Fruit fly (Drosophila melanogaster): ENCODE measurements around the gene eIF2D.
A peak's percentile ranks its signal among the peaks of the same experiment; 100 is the strongest.

Gene eIF2D

DNA sequence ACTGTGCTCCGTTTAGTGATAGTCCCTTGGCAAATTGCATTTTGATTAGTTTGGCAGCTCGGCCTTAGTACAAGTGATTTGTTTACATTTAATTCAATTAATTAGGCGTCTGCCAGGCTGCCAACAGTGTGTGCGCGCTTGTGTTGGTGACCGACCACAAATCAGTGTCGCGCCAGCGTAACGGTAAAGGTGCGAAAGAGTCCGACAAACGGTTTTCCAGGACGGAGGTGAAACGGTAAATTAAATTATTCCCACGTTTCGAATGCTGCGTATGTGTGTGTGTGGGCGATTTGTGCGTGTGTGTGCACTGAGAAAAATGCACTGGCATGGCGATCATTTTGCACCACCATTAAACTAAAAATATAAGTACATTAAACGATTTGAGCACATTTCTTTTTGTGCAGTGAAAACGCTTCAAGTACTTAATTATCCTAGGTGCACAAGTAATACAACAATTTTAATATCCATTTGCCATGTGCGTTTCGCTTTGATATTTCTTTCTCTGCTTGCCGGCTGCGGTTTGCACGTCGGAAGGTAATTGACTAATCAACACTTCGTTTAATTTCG is 12.6 kb downstream of the eIF2D start (continued):
- TF ChIP-seq CG9727 (GFP tag; optimal IDR thresholded peaks at IDR 0.05) (peak; percentile 28), gce (GFP tag; IDR thresholded peaks at IDR 0.05) (no peak), hkb (optimal IDR thresholded peaks at IDR 0.05) (no peak), hkb (GFP tag; IDR thresholded peaks at IDR 0.05) (peak; percentile 9; the same call in 1 of the 2 replicates), mirr (GFP tag; optimal IDR thresholded peaks at IDR 0.05) (no peak), CG5245 (GFP tag; optimal IDR thresholded peaks at IDR 0.05) (no peak), klu (GFP tag; IDR thresholded peaks at IDR 0.05) (no peak), CG18599 (GFP tag; optimal IDR thresholded peaks at IDR 0.05) (peak; percentile 20), row (GFP tag; IDR thresholded peaks at IDR 0.05) (peak; percentile 60), slbo (GFP tag; IDR thresholded peaks at IDR 0.05) (peak; percentile 61; the same call in 1 of the 2 replicates), CG17361 (GFP tag; IDR thresholded peaks at IDR 0.05) (0 out of 3 replicates have a peak, but pooled peaks have one; percentile 25), Med (GFP tag) (peak; percentile 84), Ets97D (GFP tag; optimal IDR thresholded peaks at IDR 0.05) (no peak), seq (GFP tag; IDR thresholded peaks at IDR 0.05) (0 out of 2 replicates have a peak, but pooled peaks have one; percentile 39), odd (GFP tag; optimal IDR thresholded peaks at IDR 0.05) (no peak), zen (tag; optimal IDR thresholded peaks at IDR 0.05) (peak; percentile 3), yki (optimal IDR thresholded peaks at IDR 0.05) (no peak), Meics (GFP tag; optimal IDR thresholded peaks at IDR 0.05) (no peak), Tbp (GFP tag; optimal IDR thresholded peaks at IDR 0.05) (no peak), vvl (GFP tag; IDR thresholded peaks at IDR 0.05) (peak; percentile 18; the same call in 1 of the 2 replicates), Dfd (GFP tag; optimal IDR thresholded peaks at IDR 0.05) (no peak), CG10543 (GFP tag; optimal IDR thresholded peaks at IDR 0.05) (peak; percentile 21), CG6254 (GFP tag; optimal IDR thresholded peaks at IDR 0.05) (no peak), CG3847 (GFP tag; IDR thresholded peaks at IDR 0.05) (peak; percentile 15; the same call in 1 of the 2 replicates), tx (GFP tag; optimal IDR thresholded peaks at IDR 0.05) (no peak), CG11695 (GFP tag; IDR thresholded peaks at IDR 0.05) (0 out of 3 replicates have a peak, but pooled peaks have one; percentile 19), CG13424 (tag; optimal IDR thresholded peaks at IDR 0.05) (peak; percentile 23), bsh (GFP tag; optimal IDR thresholded peaks at IDR 0.05) (peak in 1 of 2 experiments; percentile 9), rib (GFP tag; IDR thresholded peaks at IDR 0.05) (no peak), unc-4 (GFP tag; IDR thresholded peaks at IDR 0.05; ENCODE audit: partially characterized antibody) (no peak), Lpt (GFP tag; optimal IDR thresholded peaks at IDR 0.05) (no peak), sug (tag; optimal IDR thresholded peaks at IDR 0.05) (no peak), Ptx1 (GFP tag; IDR thresholded peaks at IDR 0.05) (peak; percentile 37), Pdp1 (GFP tag; optimal IDR thresholded peaks at IDR 0.05) (no peak), Dref (GFP tag; IDR thresholded peaks at IDR 0.05) (no peak), Rfx (GFP tag; IDR thresholded peaks at IDR 0.05) (peak; percentile 51), Poxn (GFP tag; IDR thresholded peaks at IDR 0.05) (no peak), fd3F (GFP tag; optimal IDR thresholded peaks at IDR 0.05) (peak; percentile 26), CG9609 (GFP tag; optimal IDR thresholded peaks at IDR 0.05) (peak; percentile 5), CTCF (GFP tag; optimal IDR thresholded peaks at IDR 0.05) (no peak), fd96Cb (tag; optimal IDR thresholded peaks at IDR 0.05) (peak; percentile 4), Camta (GFP tag; optimal IDR thresholded peaks at IDR 0.05) (no peak), CG4617 (GFP tag; optimal IDR thresholded peaks at IDR 0.05; ENCODE audit: borderline replicate concordance) (no peak), CG18476 (GFP tag; optimal IDR thresholded peaks at IDR 0.05) (no peak), Xbp1 (GFP tag; optimal IDR thresholded peaks at IDR 0.05) (peak; percentile 19), CG2712 (tag; optimal IDR thresholded peaks at IDR 0.05) (peak; percentile 4), dysf (GFP tag; IDR thresholded peaks at IDR 0.05) (peak; percentile 29; the same call in 1 of the 3 replicates), CG3726 (GFP tag; IDR thresholded peaks at IDR 0.05) (no peak), CG12769 (tag; optimal IDR thresholded peaks at IDR 0.05) (no peak), lov (optimal IDR thresholded peaks at IDR 0.05) (no peak), lov (GFP tag; IDR thresholded peaks at IDR 0.05) (0 out of 3 replicates have a peak, but pooled peaks have one; percentile 13), CG2120 (GFP tag; optimal IDR thresholded peaks at IDR 0.05) (peak; percentile 40)

All from whole organism, embryonic.